Worm (Caenorhabditis elegans) whole organism, L2 larva: ENCODE results near the gene nphp-1.
A peak's percentile ranks its signal among the peaks of the same experiment; 100 is the strongest.

Source experiments
- C34F6.9 ChIP-seq: fragments of 150-350 bp; optimal IDR thresholded peaks from 2 replicates; lab custom pipeline; 2014; ENCODE audit warnings: missing biosample characterization, missing genetic modification characterization
- F13H6.1 ChIP-seq: sonication (generic microtip); optimal IDR thresholded peaks from 2 replicates; lab custom pipeline; 2016; ENCODE audit warnings: missing genetic modification characterization, missing compliant biosample characterization
- R02D3.7 ChIP-seq: fragments of 150-350 bp; optimal IDR thresholded peaks from 2 replicates; lab custom pipeline; 2014; ENCODE audit warnings: missing biosample characterization, missing genetic modification characterization
- Y55F3AM.14 ChIP-seq: fragments of 200-800 bp; sonication (Bioruptor generic); optimal IDR thresholded peaks from 2 replicates; lab custom pipeline; 2018; ENCODE audit warnings: mild to moderate bottlenecking, missing genetic modification characterization, missing compliant biosample characterization
- ZK546.5 ChIP-seq: sonication (generic microtip); optimal IDR thresholded peaks from 2 replicates; lab custom pipeline; 2017; ENCODE audit warnings: missing biosample characterization, missing genetic modification characterization
- alr-1 ChIP-seq: fragments of 150-350 bp; optimal IDR thresholded peaks from 2 replicates; lab custom pipeline; 2014; ENCODE audit warnings: missing biosample characterization, missing genetic modification characterization
- aly-2 ChIP-seq: fragments of 150-350 bp; optimal IDR thresholded peaks from 2 replicates; lab custom pipeline; 2014; ENCODE audit warnings: missing biosample characterization, missing genetic modification characterization
- blmp-1 ChIP-seq: sonication (generic microtip); optimal IDR thresholded peaks from 2 replicates; lab custom pipeline; 2017; ENCODE audit warnings: missing genetic modification characterization, mild to moderate bottlenecking, missing compliant biosample characterization, antibody characterized with exemption, moderate library complexity; ENCODE audit not compliant: insufficient read depth
- ceh-16 ChIP-seq: fragments of 150-350 bp; optimal IDR thresholded peaks from 2 replicates; lab custom pipeline; 2014; ENCODE audit warnings: missing biosample characterization, missing genetic modification characterization
- ceh-82 ChIP-seq: fragments of 150-350 bp; optimal IDR thresholded peaks from 2 replicates; lab custom pipeline; 2014; ENCODE audit warnings: missing biosample characterization, missing genetic modification characterization
- crh-2 ChIP-seq: sonication (generic microtip); optimal IDR thresholded peaks from 2 replicates; lab custom pipeline; 2017; ENCODE audit warnings: missing biosample characterization, missing genetic modification characterization
- egl-27 ChIP-seq: sonication (generic microtip); optimal IDR thresholded peaks from 3 replicates; lab custom pipeline; 2017; ENCODE audit warnings: missing biosample characterization, missing genetic modification reagents, missing genetic modification characterization
- elt-1 ChIP-seq: fragments of 150-350 bp; optimal IDR thresholded peaks from 2 replicates; lab custom pipeline; 2014; ENCODE audit warnings: missing biosample characterization, missing genetic modification characterization
- elt-3 ChIP-seq: sonication (generic microtip); optimal IDR thresholded peaks from 2 replicates; lab custom pipeline; 2017; ENCODE audit warnings: missing biosample characterization, missing genetic modification characterization
- fos-1 ChIP-seq: fragments of 150-350 bp; optimal IDR thresholded peaks from 2 replicates; lab custom pipeline; 2014; ENCODE audit warnings: missing biosample characterization, missing genetic modification characterization
- gmeb-1 ChIP-seq: fragments of 150-350 bp; optimal IDR thresholded peaks from 2 replicates; lab custom pipeline; 2014; ENCODE audit warnings: missing biosample characterization, missing genetic modification characterization
- lin-13 ChIP-seq: fragments of 150-350 bp; optimal IDR thresholded peaks from 2 replicates; lab custom pipeline; 2014; ENCODE audit warnings: missing biosample characterization, missing genetic modification reagents, missing genetic modification characterization
- lsy-2 ChIP-seq, 2 experiments: fragments of 150-350 bp in 1 of 2; sonication (generic microtip) in 1 of 2; optimal IDR thresholded peaks; 2 replicates each; lab custom pipeline; 2014 to 2017; ENCODE audit warnings: missing biosample characterization in 2 of 2, missing genetic modification characterization in 2 of 2
- mab-5 ChIP-seq: fragments of 150-350 bp; optimal IDR thresholded peaks from 2 replicates; lab custom pipeline; 2014; ENCODE audit warnings: missing biosample characterization, missing genetic modification characterization
- mbf-1 ChIP-seq: sonication (generic microtip); optimal IDR thresholded peaks from 2 replicates; lab custom pipeline; 2017; ENCODE audit warnings: missing biosample characterization, missing genetic modification characterization
- mdl-1 ChIP-seq, 2 experiments: fragments of 150-350 bp in 1 of 2; sonication (generic microtip) in 1 of 2; optimal IDR thresholded peaks; 2 replicates each; lab custom pipeline; 2017; ENCODE audit warnings: missing biosample characterization in 2 of 2, missing genetic modification characterization in 2 of 2
- nhr-21 ChIP-seq: fragments of 150-350 bp; optimal IDR thresholded peaks from 2 replicates; lab custom pipeline; 2014; ENCODE audit warnings: missing biosample characterization, missing genetic modification characterization
- nhr-23 ChIP-seq: fragments of 150-350 bp; optimal IDR thresholded peaks from 2 replicates; lab custom pipeline; 2014; ENCODE audit warnings: missing biosample characterization, missing genetic modification reagents, missing genetic modification characterization
- nhr-237 ChIP-seq: fragments of 150-350 bp; optimal IDR thresholded peaks from 2 replicates; lab custom pipeline; 2014; ENCODE audit warnings: missing biosample characterization, missing genetic modification characterization
- nhr-25 ChIP-seq: fragments of 150-350 bp; sonication (generic microtip); optimal IDR thresholded peaks from 3 replicates; lab custom pipeline; 2014; ENCODE audit warnings: missing biosample characterization, missing genetic modification characterization
- nhr-77 ChIP-seq: fragments of 150-350 bp; optimal IDR thresholded peaks from 2 replicates; lab custom pipeline; 2014; ENCODE audit warnings: missing biosample characterization, missing genetic modification characterization
- peb-1 ChIP-seq: fragments of 150-350 bp; optimal IDR thresholded peaks from 2 replicates; lab custom pipeline; 2014; ENCODE audit warnings: missing biosample characterization, missing genetic modification characterization
- sem-4 ChIP-seq: fragments of 150-350 bp; optimal IDR thresholded peaks from 2 replicates; lab custom pipeline; 2014; ENCODE audit warnings: missing biosample characterization, missing genetic modification reagents, missing genetic modification characterization
- snpc-4 ChIP-seq: fragments of 150-350 bp; optimal IDR thresholded peaks from 2 replicates; lab custom pipeline; 2014; ENCODE audit warnings: missing biosample characterization, missing genetic modification characterization
- unc-39 ChIP-seq: fragments of 150-350 bp; optimal IDR thresholded peaks from 2 replicates; lab custom pipeline; 2014; ENCODE audit warnings: missing biosample characterization, missing genetic modification characterization
- unc-62 ChIP-seq: fragments of 150-350 bp; optimal IDR thresholded peaks from 2 replicates; lab custom pipeline; 2014; ENCODE audit warnings: missing biosample characterization, missing genetic modification reagents, missing genetic modification characterization
- zag-1 ChIP-seq: fragments of 150-350 bp; optimal IDR thresholded peaks from 2 replicates; lab custom pipeline; 2014; ENCODE audit warnings: missing biosample characterization, missing genetic modification characterization
- ztf-1 ChIP-seq: fragments of 200-800 bp; sonication (Bioruptor generic); conservative IDR thresholded peaks from 2 replicates; pipeline ENCODE4 v1.3.6; 2022; ENCODE audit warnings: missing genetic modification characterization, missing compliant biosample characterization
- ztf-11 ChIP-seq: sonication (generic microtip); optimal IDR thresholded peaks from 2 replicates; lab custom pipeline; 2017; ENCODE audit warnings: missing biosample characterization, missing genetic modification characterization
- ztf-4 ChIP-seq: fragments of 150-350 bp; optimal IDR thresholded peaks from 2 replicates; lab custom pipeline; 2014; ENCODE audit warnings: missing biosample characterization, missing genetic modification characterization

nphp-1 gene

DNA sequence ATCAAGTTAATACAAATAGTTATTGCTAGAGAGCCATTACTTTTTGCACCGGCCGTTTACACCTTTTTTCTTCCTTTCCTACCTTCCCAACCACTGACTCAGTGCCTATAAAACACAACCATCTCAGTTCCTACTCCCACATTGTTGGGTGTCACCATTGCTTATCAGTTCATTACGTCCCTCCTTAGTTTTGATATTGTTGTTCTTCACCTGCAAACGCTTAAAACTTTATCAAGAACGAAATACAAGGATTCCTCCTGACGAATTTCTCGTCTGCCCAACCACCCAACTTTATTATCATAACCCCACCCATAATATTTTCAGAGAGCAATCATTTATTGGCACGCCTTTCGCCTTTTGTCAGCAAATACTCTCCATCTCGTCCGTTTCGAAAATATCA lies 25.0 kb downstream of the nphp-1 start:
- peak; percentile 94 for TF ChIP-seq fos-1 (tag; lab: Kevin White, UChicago)
- no peak for TF ChIP-seq ztf-11 (tag; lab: Kevin White, UChicago)
- peak; percentile 8 for TF ChIP-seq F13H6.1 (tag; lab: Kevin White, UChicago)

ce11 chrII:10621965-10622364 lies 30.1 kb downstream of the nphp-1 start, which contains the start of gene cutl-9:
TSS of gene cutl-9 (plus strand) at chrII:10622265.
- no peak for TF ChIP-seq unc-62
- TF ChIP-seq Y55F3AM.14, result no peak
- no peak for TF ChIP-seq mab-5 (tag; lab: Kevin White, UChicago)
- no peak for TF ChIP-seq mbf-1
- no peak for TF ChIP-seq F13H6.1 (tag; lab: Kevin White, UChicago)
- no peak for TF ChIP-seq alr-1 (tag; lab: Kevin White, UChicago)
- no peak for TF ChIP-seq ztf-11 (tag; lab: Kevin White, UChicago)
- no peak for TF ChIP-seq nhr-23 (tag; lab: Kevin White, UChicago)
- no peak for TF ChIP-seq ceh-82
- no peak for TF ChIP-seq mdl-1 (tag; optimal IDR thresholded peaks at IDR 0.05; lab: Kevin White, UChicago)

ce11 chrII:10618157-10618556 lies 33.9 kb downstream of the nphp-1 start, which contains the start of gene C14A4.13:
TSS of gene C14A4.13 (plus strand) at chrII:10618457.
- no peak for TF ChIP-seq zag-1 (tag; lab: Kevin White, UChicago)
- TF ChIP-seq snpc-4 (tag; lab: Kevin White, UChicago), result no peak
- TF ChIP-seq peb-1, result no peak
- no peak for TF ChIP-seq ztf-4 (tag; lab: Kevin White, UChicago)
- TF ChIP-seq mbf-1, result no peak
- TF ChIP-seq egl-27 (tag; lab: Kevin White, UChicago), result no peak
- TF ChIP-seq, all 48 proteins: peak for 0

DNA sequence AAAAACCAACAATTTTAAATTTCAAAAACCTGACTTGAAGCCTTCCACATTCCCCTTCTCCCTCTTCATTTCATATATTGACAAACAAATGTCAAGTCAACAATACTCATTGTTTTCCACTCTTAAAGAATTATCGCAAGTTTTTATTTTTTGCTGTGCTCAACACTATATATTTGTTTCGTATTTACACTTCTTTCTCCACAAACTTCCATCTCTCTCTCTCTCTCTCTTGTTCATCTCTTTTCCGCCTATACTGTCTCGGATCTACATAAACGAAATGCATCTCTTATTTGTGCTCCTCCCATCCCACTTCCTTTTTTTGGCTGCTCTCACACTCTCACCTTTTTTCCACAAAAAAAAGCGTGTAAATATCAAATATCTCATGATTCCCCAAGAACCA lies 39.3 kb downstream of the nphp-1 start, which contains the start of gene C14A4.12:
Gene C14A4.12 (plus strand): TSS at position 301 of the 400 bp plus-strand sequence.
- no peak for TF ChIP-seq R02D3.7
- no peak for TF ChIP-seq elt-3 (tag; lab: Kevin White, UChicago)
- no peak for TF ChIP-seq mdl-1 (tag; optimal IDR thresholded peaks at IDR 0.05; lab: Kevin White, UChicago)
- TF ChIP-seq ZK546.5 (tag; lab: Kevin White, UChicago), result no peak
- no peak for TF ChIP-seq blmp-1 (tag; lab: Kevin White, UChicago)
- no peak for TF ChIP-seq nhr-237 (tag; lab: Kevin White, UChicago)
- no peak for TF ChIP-seq nhr-25 (tag; lab: Kevin White, UChicago)
- TF ChIP-seq sem-4 (tag; lab: Kevin White, UChicago), result no peak
- TF ChIP-seq ztf-11 (tag; lab: Kevin White, UChicago), result no peak
- no peak for TF ChIP-seq elt-1
- no peak for TF ChIP-seq gmeb-1 (tag; lab: Kevin White, UChicago)
- TF ChIP-seq unc-39 (tag; lab: Kevin White, UChicago), result no peak
- no peak for TF ChIP-seq fos-1 (tag; lab: Kevin White, UChicago)
- no peak for TF ChIP-seq ceh-16
- no peak for TF ChIP-seq lin-13 (GFP tag; lab: Kevin White, UChicago)
- no peak for TF ChIP-seq aly-2 (tag; lab: Kevin White, UChicago)
- TF ChIP-seq lsy-2 (tag; optimal IDR thresholded peaks at IDR 0.05; lab: Kevin White, UChicago), result no peak
- no peak for TF ChIP-seq nhr-77
- no peak for TF ChIP-seq nhr-21
- TF ChIP-seq, all 48 proteins: peak for 0

- TF ChIP-seq ceh-16 (no peak), crh-2 (no peak), elt-3 (tag; lab: Kevin White, UChicago) (no peak), C34F6.9 (tag; lab: Kevin White, UChicago) (no peak), mbf-1 (no peak), sem-4 (tag; lab: Kevin White, UChicago) (no peak), ztf-1 (GFP tag; lab: Robert Waterston, UW) (no peak)
Measured at ce11 chrII:10608821-10609220, 43.2 kb downstream of the nphp-1 start.
